Fruit fly (Drosophila melanogaster) whole organism, embryonic: Measurements from ENCODE around the gene CG34288.

ENCODE experiments used
- BEAF-32 ChIP-seq: fragments of 200-800 bp; sonication (Bioruptor generic); optimal IDR thresholded peaks from 3 replicates; lab custom pipeline; 2017; ENCODE audit warnings: missing biosample characterization, missing genetic modification characterization, mild to moderate bottlenecking, moderate library complexity, missing genetic modification reagents
- CG10209 ChIP-seq: fragments of 200-800 bp; sonication (Bioruptor generic); optimal IDR thresholded peaks from 3 replicates; lab custom pipeline; 2017; ENCODE audit warnings: missing biosample characterization, mild to moderate bottlenecking, missing genetic modification characterization, missing genetic modification reagents
- CG10274 ChIP-seq: fragments of 200-800 bp; sonication (Bioruptor generic); optimal IDR thresholded peaks from 3 replicates; lab custom pipeline; 2017; ENCODE audit warnings: missing biosample characterization, mild to moderate bottlenecking, missing genetic modification characterization
- CG10543 ChIP-seq: fragments of 200-800 bp; sonication (Bioruptor generic); optimal IDR thresholded peaks from 3 replicates; lab custom pipeline; 2017; ENCODE audit warnings: missing biosample characterization, mild to moderate bottlenecking, missing genetic modification characterization, moderate library complexity
- CG10654 ChIP-seq: fragments of 200-800 bp; sonication (Bioruptor generic); optimal IDR thresholded peaks from 2 replicates; lab custom pipeline; 2016; ENCODE audit warnings: missing biosample characterization, missing genetic modification characterization
- CG11085 ChIP-seq: fragments of 200-800 bp; sonication (Bioruptor generic); IDR thresholded peaks from 2 replicates; pipeline ENCODE4 v1.3.6; 2022; ENCODE audit warnings: missing biosample characterization, missing genetic modification characterization
- CG11456 ChIP-seq: fragments of 200-800 bp; sonication (Bioruptor generic); IDR thresholded peaks from 3 replicates; pipeline ENCODE4 v1.3.6; 2022; ENCODE audit warnings: missing biosample characterization, missing genetic modification characterization
- CG11695 ChIP-seq: fragments of 200-800 bp; sonication (Bioruptor generic); IDR thresholded peaks from 3 replicates; pipeline ENCODE4 v1.3.6; 2022; ENCODE audit warnings: missing biosample characterization, missing genetic modification characterization
- CG12155 ChIP-seq: fragments of 200-800 bp; sonication (Bioruptor generic); optimal IDR thresholded peaks from 3 replicates; lab custom pipeline; 2016; ENCODE audit warnings: missing biosample characterization, missing genetic modification characterization
- CG12219 ChIP-seq: fragments of 200-800 bp; sonication (Bioruptor generic); optimal IDR thresholded peaks from 3 replicates; lab custom pipeline; 2018; ENCODE audit warnings: missing biosample characterization, mild to moderate bottlenecking, missing genetic modification characterization
- CG14014 ChIP-seq: fragments of 200-800 bp; sonication (Bioruptor generic); IDR thresholded peaks from 2 replicates; pipeline ENCODE4 v1.3.6; 2022; ENCODE audit warnings: missing biosample characterization, missing genetic modification characterization
- CG14667 ChIP-seq: fragments of 200-800 bp; sonication (Bioruptor generic); IDR thresholded peaks from 2 replicates; pipeline ENCODE4 v1.3.6; 2022; ENCODE audit warnings: missing biosample characterization, missing genetic modification characterization
- CG14965 ChIP-seq: fragments of 200-800 bp; sonication (Bioruptor generic); optimal IDR thresholded peaks from 2 replicates; lab custom pipeline; 2016; ENCODE audit warnings: missing biosample characterization, missing genetic modification characterization, borderline replicate concordance
- CG15479 ChIP-seq: fragments of 200-800 bp; sonication (Bioruptor generic); optimal IDR thresholded peaks from 3 replicates; lab custom pipeline; 2019; ENCODE audit warnings: missing biosample characterization, mild to moderate bottlenecking, missing genetic modification characterization, moderate library complexity
- CG16815 ChIP-seq: fragments of 200-800 bp; sonication (Bioruptor generic); optimal IDR thresholded peaks from 3 replicates; lab custom pipeline; 2017; ENCODE audit warnings: missing biosample characterization, mild to moderate bottlenecking, missing genetic modification characterization
- CG17328 ChIP-seq: fragments of 200-800 bp; sonication (Bioruptor generic); IDR thresholded peaks from 2 replicates; pipeline ENCODE4 v1.3.6; 2022; ENCODE audit warnings: missing biosample characterization, missing genetic modification characterization
- CG2129 ChIP-seq: fragments of 200-800 bp; sonication (Bioruptor generic); IDR thresholded peaks from 2 replicates; pipeline ENCODE4 v1.3.6; 2022; ENCODE audit warnings: missing biosample characterization, missing genetic modification characterization; ENCODE audit not compliant: partially characterized antibody
- CG3065 ChIP-seq: fragments of 200-800 bp; sonication (Bioruptor generic); optimal IDR thresholded peaks from 2 replicates; lab custom pipeline; 2016; ENCODE audit warnings: missing biosample characterization, missing genetic modification characterization
- CG31388 ChIP-seq: fragments of 200-800 bp; sonication (Bioruptor generic); optimal IDR thresholded peaks from 2 replicates; lab custom pipeline; 2016; ENCODE audit warnings: missing biosample characterization, missing genetic modification characterization
- CG6175 ChIP-seq: fragments of 200-800 bp; sonication (Bioruptor generic); IDR thresholded peaks from 3 replicates; pipeline ENCODE4 v1.3.6; 2022; ENCODE audit warnings: missing biosample characterization, missing genetic modification characterization
- CG6689 ChIP-seq: fragments of 200-800 bp; sonication (Bioruptor generic); IDR thresholded peaks from 2 replicates; pipeline ENCODE4 v1.3.6; 2022; ENCODE audit warnings: missing biosample characterization, missing genetic modification characterization
- CG8924 ChIP-seq: fragments of 200-800 bp; optimal IDR thresholded peaks from 3 replicates; lab custom pipeline; 2019; ENCODE audit warnings: missing biosample characterization, mild to moderate bottlenecking, missing genetic modification characterization, moderate library complexity
- CG9727 ChIP-seq: fragments of 200-800 bp; sonication (Bioruptor generic); optimal IDR thresholded peaks from 3 replicates; lab custom pipeline; 2017; ENCODE audit warnings: missing biosample characterization, mild to moderate bottlenecking, missing genetic modification characterization
- Chrac-16 ChIP-seq: fragments of 200-800 bp; sonication (Bioruptor generic); optimal IDR thresholded peaks from 3 replicates; lab custom pipeline; 2016; ENCODE audit warnings: missing biosample characterization, missing genetic modification characterization
- D19B ChIP-seq: fragments of 200-800 bp; sonication (Bioruptor generic); optimal IDR thresholded peaks from 2 replicates; lab custom pipeline; 2017; ENCODE audit warnings: missing biosample characterization, mild to moderate bottlenecking, missing genetic modification characterization
- Dbx ChIP-seq: fragments of 200-800 bp; sonication (Bioruptor generic); IDR thresholded peaks from 3 replicates; pipeline ENCODE4 v1.3.6; 2022; ENCODE audit warnings: missing biosample characterization, missing genetic modification characterization
- E2f2 ChIP-seq: fragments of 200-800 bp; sonication (Bioruptor generic); IDR thresholded peaks from 2 replicates; pipeline ENCODE4 v1.3.6; 2022; ENCODE audit warnings: missing biosample characterization, missing genetic modification characterization
- Eip74EF ChIP-seq, 2 experiments: fragments of 200-800 bp in 1 of 2; fragments of >200 bp in 1 of 2; sonication (Bioruptor generic) in 1 of 2; optimal IDR thresholded peaks; 2 replicates each; lab custom pipeline; 2017 to 2019; ENCODE audit warnings: missing biosample characterization in 2 of 2, missing genetic modification characterization in 2 of 2, mild to moderate bottlenecking in 1 of 2, moderate library complexity in 1 of 2
- H2.0 ChIP-seq: fragments of 200-800 bp; sonication (Bioruptor generic); IDR thresholded peaks from 2 replicates; pipeline ENCODE4 v1.3.6; 2022; ENCODE audit warnings: missing biosample characterization, missing genetic modification characterization
- HLH4C ChIP-seq: fragments of 200-800 bp; sonication (Bioruptor generic); IDR thresholded peaks from 3 replicates; pipeline ENCODE4 v1.3.6; 2022; ENCODE audit warnings: missing biosample characterization, missing genetic modification characterization; ENCODE audit not compliant: partially characterized antibody
- Max ChIP-seq: fragments of 200-800 bp; sonication (Bioruptor generic); optimal IDR thresholded peaks from 2 replicates; lab custom pipeline; 2016; ENCODE audit warnings: missing biosample characterization, mild to moderate bottlenecking, missing genetic modification characterization
- Myb ChIP-seq: fragments of 200-800 bp; sonication (Bioruptor generic); optimal IDR thresholded peaks from 2 replicates; lab custom pipeline; 2016; ENCODE audit warnings: missing biosample characterization, missing genetic modification characterization
- Trl ChIP-seq, 3 experiments: fragments of >200 bp in 2 of 3; fragments of 200-800 bp in 1 of 3; sonication (Bioruptor generic) in 1 of 3; optimal IDR thresholded peaks; 2 replicates in 1 of 3; 3 replicates in 2 of 3; lab custom pipeline; 2016 to 2017; ENCODE audit warnings: missing biosample characterization in 1 of 3, missing genetic modification characterization in 1 of 3
- az2 ChIP-seq: fragments of 200-800 bp; sonication (Bioruptor generic); optimal IDR thresholded peaks from 3 replicates; lab custom pipeline; 2016; ENCODE audit warnings: missing biosample characterization, missing genetic modification characterization
- dpn ChIP-seq, 2 experiments: fragments of 200-800 bp; sonication (Bioruptor generic); optimal IDR thresholded peaks; 3 replicates each; lab custom pipeline; 2016; ENCODE audit warnings: missing biosample characterization in 2 of 2, missing genetic modification characterization in 2 of 2
- en ChIP-seq: fragments of 200-800 bp; sonication (Bioruptor generic); optimal IDR thresholded peaks from 2 replicates; lab custom pipeline; 2016; ENCODE audit warnings: missing biosample characterization, missing genetic modification characterization
- fd96Cb ChIP-seq: fragments of 200-800 bp; sonication (Bioruptor generic); optimal IDR thresholded peaks from 2 replicates; lab custom pipeline; 2018; ENCODE audit warnings: missing biosample characterization, mild to moderate bottlenecking, missing genetic modification characterization, moderate library complexity
- gro ChIP-seq: fragments of 200-800 bp; sonication (Bioruptor generic); optimal IDR thresholded peaks from 2 replicates; lab custom pipeline; 2016; ENCODE audit warnings: missing biosample characterization, missing genetic modification characterization
- hb ChIP-seq: fragments of 200-800 bp; sonication (Bioruptor generic); IDR thresholded peaks from 3 replicates; pipeline ENCODE4 v1.3.6; 2022; ENCODE audit warnings: missing biosample characterization, missing genetic modification characterization; ENCODE audit not compliant: partially characterized antibody
- hbn ChIP-seq: fragments of 200-800 bp; sonication (Bioruptor generic); IDR thresholded peaks from 2 replicates; pipeline ENCODE4 v1.3.6; 2022; ENCODE audit warnings: missing biosample characterization, missing genetic modification characterization; ENCODE audit not compliant: partially characterized antibody
- her ChIP-seq: fragments of 200-800 bp; sonication (Bioruptor generic); optimal IDR thresholded peaks from 2 replicates; lab custom pipeline; 2016; ENCODE audit warnings: missing biosample characterization, missing genetic modification characterization
- kah ChIP-seq: fragments of 200-800 bp; sonication (Bioruptor generic); optimal IDR thresholded peaks from 2 replicates; lab custom pipeline; 2018; ENCODE audit warnings: missing biosample characterization, mild to moderate bottlenecking, missing genetic modification characterization
- ken ChIP-seq: fragments of 200-800 bp; sonication (Bioruptor generic); IDR thresholded peaks from 3 replicates; pipeline ENCODE4 v1.3.6; 2022; ENCODE audit warnings: missing biosample characterization, missing genetic modification characterization
- lilli ChIP-seq: fragments of 200-800 bp; sonication (Bioruptor generic); optimal IDR thresholded peaks from 3 replicates; lab custom pipeline; 2016; ENCODE audit warnings: missing biosample characterization, missing genetic modification characterization
- onecut ChIP-seq: fragments of 200-800 bp; sonication (Bioruptor generic); IDR thresholded peaks from 2 replicates; pipeline ENCODE4 v1.3.6; 2022; ENCODE audit warnings: missing biosample characterization, missing genetic modification characterization
- p53 ChIP-seq: fragments of 200-800 bp; sonication (Bioruptor generic); optimal IDR thresholded peaks from 2 replicates; lab custom pipeline; 2016; ENCODE audit warnings: missing biosample characterization, missing genetic modification characterization
- pfk ChIP-seq: fragments of 200-800 bp; sonication (Bioruptor generic); optimal IDR thresholded peaks from 2 replicates; lab custom pipeline; 2018; ENCODE audit warnings: missing biosample characterization, mild to moderate bottlenecking, missing genetic modification characterization, moderate library complexity
- salm ChIP-seq: fragments of 200-800 bp; sonication (Bioruptor generic); optimal IDR thresholded peaks from 2 replicates; lab custom pipeline; 2018; ENCODE audit warnings: missing biosample characterization, mild to moderate bottlenecking, missing genetic modification characterization
- tap ChIP-seq: fragments of 200-800 bp; optimal IDR thresholded peaks from 3 replicates; lab custom pipeline; 2019; ENCODE audit warnings: missing biosample characterization, mild to moderate bottlenecking, missing genetic modification characterization, moderate library complexity
- tgo ChIP-seq: fragments of 200-800 bp; sonication (Bioruptor generic); IDR thresholded peaks from 3 replicates; pipeline ENCODE4 v1.3.6; 2022; ENCODE audit warnings: missing biosample characterization, missing genetic modification characterization

CG34288 gene

dm6 chr3R:22424602-22425190, 22.4 kb downstream of the CG34288 start, which contains the start of gene pinta (continued):
- TF ChIP-seq kah (GFP tag; lab: Kevin White, UChicago) (no peak), CG10209 (no peak), gro (GFP tag; lab: Kevin White, UChicago) (no peak), pfk (GFP tag; lab: Kevin White, UChicago) (no peak), hb (GFP tag; lab: Robert Waterston, UW) (no peak), CG16815 (no peak), CG11456 (GFP tag; lab: Robert Waterston, UW) (no peak), fd96Cb (no peak), onecut (GFP tag; lab: Robert Waterston, UW) (no peak), Eip74EF (GFP tag; optimal IDR thresholded peaks at IDR 0.05; lab: Kevin White, UChicago) (no peak), CG12219 (no peak), her (GFP tag; lab: Kevin White, UChicago) (no peak), CG6689 (GFP tag; lab: Robert Waterston, UW) (no peak), D19B (GFP tag; lab: Kevin White, UChicago) (no peak), CG3065 (no peak), CG10274 (no peak), CG14667 (GFP tag; lab: Robert Waterston, UW) (no peak), salm (tag; lab: Kevin White, UChicago) (no peak), Chrac-16 (GFP tag; lab: Kevin White, UChicago) (no peak), BEAF-32 (GFP tag; lab: Kevin White, UChicago) (peak; percentile 37), en (GFP tag; lab: Kevin White, UChicago) (no peak), H2.0 (GFP tag; lab: Robert Waterston, UW) (no peak), CG17328 (GFP tag; lab: Robert Waterston, UW) (no peak), CG14014 (no peak), CG10654 (GFP tag; lab: Kevin White, UChicago) (no peak), CG31388 (GFP tag; lab: Kevin White, UChicago) (no peak), Trl (optimal IDR thresholded peaks at IDR 0.05; lab: Kevin White, UChicago) (no peak), Trl (GFP tag; optimal IDR thresholded peaks at IDR 0.05; lab: Kevin White, UChicago) (no peak), CG6175 (GFP tag; lab: Robert Waterston, UW) (no peak), CG10543 (GFP tag; lab: Kevin White, UChicago) (no peak), Max (GFP tag; lab: Kevin White, UChicago) (no peak), ken (GFP tag; lab: Robert Waterston, UW) (no peak), Myb (GFP tag; lab: Kevin White, UChicago) (peak; percentile 44), tgo (GFP tag; lab: Robert Waterston, UW) (no peak; the same call in 2 of the 3 replicates), CG8924 (tag; lab: Kevin White, UChicago) (peak; percentile 39), CG12155 (GFP tag; lab: Kevin White, UChicago) (peak; percentile 91), CG9727 (GFP tag; lab: Kevin White, UChicago) (no peak), p53 (GFP tag; lab: Kevin White, UChicago) (no peak), CG14965 (GFP tag; lab: Kevin White, UChicago) (no peak), az2 (GFP tag; lab: Kevin White, UChicago) (no peak), CG15479 (GFP tag; lab: Kevin White, UChicago) (no peak), dpn (GFP tag; optimal IDR thresholded peaks at IDR 0.05; lab: Kevin White, UChicago) (no peak), hbn (0 out of 2 replicates have a peak, but pooled peaks have one; percentile 13), lilli (GFP tag; lab: Kevin White, UChicago) (no peak), CG11695 (GFP tag; lab: Robert Waterston, UW) (no peak), tap (no peak), Dbx (no peak), CG2129 (GFP tag; lab: Robert Waterston, UW) (no peak), HLH4C (GFP tag; lab: Robert Waterston, UW) (no peak), CG11085 (GFP tag; lab: Robert Waterston, UW) (no peak), E2f2 (peak; percentile 20)
